Fruit fly (Drosophila melanogaster) whole organism, embryonic: ENCODE measurements around the gene Fic.

Experiments used
- Atf6 ChIP-seq: fragments of 200-800 bp; sonication (Bioruptor generic); IDR thresholded peaks from 2 replicates; pipeline ENCODE4 v1.3.6; 2022; ENCODE audit warnings: missing biosample characterization, missing genetic modification characterization
- B-H1 ChIP-seq: fragments of 200-800 bp; sonication (Bioruptor generic); IDR thresholded peaks from 3 replicates; pipeline ENCODE4 v1.3.6; 2022; ENCODE audit warnings: missing biosample characterization, missing genetic modification characterization
- CG10267 ChIP-seq: fragments of 200-800 bp; sonication (Bioruptor generic); optimal IDR thresholded peaks from 2 replicates; lab custom pipeline; 2018; ENCODE audit warnings: missing biosample characterization, mild to moderate bottlenecking, missing genetic modification characterization, moderate library complexity
- CG11247 ChIP-seq: fragments of 200-800 bp; sonication (Bioruptor generic); IDR thresholded peaks from 2 replicates; pipeline ENCODE4 v1.3.6; 2022; ENCODE audit warnings: missing biosample characterization, missing genetic modification characterization
- CG11695 ChIP-seq: fragments of 200-800 bp; sonication (Bioruptor generic); IDR thresholded peaks from 3 replicates; pipeline ENCODE4 v1.3.6; 2022; ENCODE audit warnings: missing biosample characterization, missing genetic modification characterization
- CG11723 ChIP-seq: fragments of 200-800 bp; sonication (Bioruptor generic); optimal IDR thresholded peaks from 2 replicates; lab custom pipeline; 2017; ENCODE audit warnings: missing biosample characterization, mild to moderate bottlenecking, missing genetic modification characterization
- CG12391 ChIP-seq: fragments of 200-800 bp; sonication (Bioruptor generic); optimal IDR thresholded peaks from 3 replicates; lab custom pipeline; 2018; ENCODE audit warnings: missing biosample characterization, mild to moderate bottlenecking, missing genetic modification characterization, moderate library complexity
- CG13775 ChIP-seq: fragments of 200-800 bp; sonication (Bioruptor generic); optimal IDR thresholded peaks from 3 replicates; lab custom pipeline; 2017; ENCODE audit warnings: missing biosample characterization, mild to moderate bottlenecking, missing genetic modification characterization
- CG15514 ChIP-seq: fragments of 200-800 bp; sonication (Bioruptor generic); optimal IDR thresholded peaks from 3 replicates; lab custom pipeline; 2017; ENCODE audit warnings: missing biosample characterization, missing genetic modification characterization, mild to moderate bottlenecking, moderate library complexity, missing genetic modification reagents
- CG1602 ChIP-seq: fragments of 200-800 bp; sonication (Bioruptor generic); optimal IDR thresholded peaks from 3 replicates; lab custom pipeline; 2016; ENCODE audit warnings: missing biosample characterization, missing genetic modification characterization
- CG17361 ChIP-seq: fragments of 200-800 bp; sonication (Bioruptor generic); IDR thresholded peaks from 3 replicates; pipeline ENCODE4 v1.3.6; 2022; ENCODE audit warnings: missing biosample characterization, missing genetic modification characterization
- CG17568 ChIP-seq: fragments of 200-800 bp; sonication (Bioruptor generic); optimal IDR thresholded peaks from 2 replicates; lab custom pipeline; 2018; ENCODE audit warnings: missing biosample characterization, mild to moderate bottlenecking, missing genetic modification characterization, moderate library complexity
- CG17829 ChIP-seq: fragments of 200-800 bp; optimal IDR thresholded peaks from 2 replicates; lab custom pipeline; 2019; ENCODE audit warnings: missing biosample characterization, mild to moderate bottlenecking, missing genetic modification characterization, moderate library complexity
- CG18011 ChIP-seq: fragments of 200-800 bp; sonication (Bioruptor generic); optimal IDR thresholded peaks from 2 replicates; lab custom pipeline; 2017; ENCODE audit warnings: missing biosample characterization, missing genetic modification characterization, mild to moderate bottlenecking, moderate library complexity, missing genotype
- CG1832 ChIP-seq: fragments of 200-800 bp; sonication (Bioruptor generic); optimal IDR thresholded peaks from 2 replicates; lab custom pipeline; 2017; ENCODE audit warnings: missing biosample characterization, mild to moderate bottlenecking, missing genetic modification characterization, inconsistent platforms
- CG2120 ChIP-seq: fragments of 200-800 bp; sonication (Bioruptor generic); optimal IDR thresholded peaks from 3 replicates; lab custom pipeline; 2016; ENCODE audit warnings: missing biosample characterization, missing genetic modification characterization
- CG32532 ChIP-seq: fragments of 200-800 bp; sonication (Bioruptor generic); IDR thresholded peaks from 2 replicates; pipeline ENCODE4 v1.3.6; 2022; ENCODE audit warnings: missing biosample characterization, missing genetic modification characterization
- CG3995 ChIP-seq: fragments of 200-800 bp; sonication (Bioruptor generic); optimal IDR thresholded peaks from 3 replicates; lab custom pipeline; 2016; ENCODE audit warnings: missing biosample characterization, missing genetic modification characterization
- CG4282 ChIP-seq: fragments of 200-800 bp; sonication (Bioruptor generic); optimal IDR thresholded peaks from 2 replicates; lab custom pipeline; 2016; ENCODE audit warnings: missing biosample characterization, missing genetic modification characterization
- CG7928 ChIP-seq: fragments of 200-800 bp; sonication (Bioruptor generic); optimal IDR thresholded peaks from 2 replicates; lab custom pipeline; 2017; ENCODE audit warnings: missing biosample characterization, mild to moderate bottlenecking, missing genetic modification characterization
- CoRest ChIP-seq: fragments of 200-800 bp; sonication (Bioruptor generic); optimal IDR thresholded peaks from 3 replicates; lab custom pipeline; 2018; ENCODE audit warnings: missing biosample characterization, mild to moderate bottlenecking, missing genetic modification characterization, moderate library complexity
- CrebB ChIP-seq: fragments of 200-800 bp; sonication (Bioruptor generic); optimal IDR thresholded peaks from 3 replicates; lab custom pipeline; 2018; ENCODE audit warnings: missing biosample characterization, mild to moderate bottlenecking, missing genetic modification characterization
- Dip3 ChIP-seq: fragments of 200-800 bp; sonication (Bioruptor generic); optimal IDR thresholded peaks from 3 replicates; lab custom pipeline; 2016; ENCODE audit warnings: missing biosample characterization, missing genetic modification characterization
- E2f2 ChIP-seq: fragments of 200-800 bp; sonication (Bioruptor generic); IDR thresholded peaks from 2 replicates; pipeline ENCODE4 v1.3.6; 2022; ENCODE audit warnings: missing biosample characterization, missing genetic modification characterization
- Hey ChIP-seq: fragments of 200-800 bp; sonication (Bioruptor generic); optimal IDR thresholded peaks from 3 replicates; lab custom pipeline; 2018; ENCODE audit warnings: missing biosample characterization, mild to moderate bottlenecking, missing genetic modification characterization
- Max ChIP-seq: fragments of 200-800 bp; sonication (Bioruptor generic); optimal IDR thresholded peaks from 2 replicates; lab custom pipeline; 2016; ENCODE audit warnings: missing biosample characterization, mild to moderate bottlenecking, missing genetic modification characterization
- Neu2 ChIP-seq: fragments of 200-800 bp; sonication (Bioruptor generic); optimal IDR thresholded peaks from 3 replicates; lab custom pipeline; 2016; ENCODE audit warnings: missing biosample characterization, missing genetic modification characterization, borderline replicate concordance
- Nf-YC ChIP-seq: fragments of 200-800 bp; optimal IDR thresholded peaks from 3 replicates; lab custom pipeline; 2019; ENCODE audit warnings: missing biosample characterization, mild to moderate bottlenecking, missing genetic modification characterization, moderate library complexity
- Pdp1 ChIP-seq, 2 experiments: fragments of 200-800 bp; sonication (Bioruptor generic); optimal IDR thresholded peaks; 3 replicates each; lab custom pipeline; 2016; ENCODE audit warnings: missing biosample characterization in 2 of 2, missing genetic modification characterization in 2 of 2, mild to moderate bottlenecking in 1 of 2, moderate library complexity in 1 of 2
- Six4 ChIP-seq: fragments of 200-800 bp; sonication (Bioruptor generic); optimal IDR thresholded peaks from 2 replicates; lab custom pipeline; 2016; ENCODE audit warnings: missing biosample characterization, missing genetic modification characterization
- YL-1 ChIP-seq: fragments of 200-800 bp; sonication (Bioruptor generic); optimal IDR thresholded peaks from 3 replicates; lab custom pipeline; 2017; ENCODE audit warnings: missing biosample characterization, mild to moderate bottlenecking, missing genetic modification characterization
- bcd ChIP-seq: fragments of 200-800 bp; sonication (Bioruptor generic); optimal IDR thresholded peaks from 2 replicates; lab custom pipeline; 2017; ENCODE audit warnings: missing biosample characterization, mild to moderate bottlenecking, missing genetic modification characterization
- bigmax ChIP-seq: fragments of 200-800 bp; sonication (Bioruptor generic); optimal IDR thresholded peaks from 2 replicates; lab custom pipeline; 2018; ENCODE audit warnings: missing biosample characterization, mild to moderate bottlenecking, missing genetic modification characterization
- cato ChIP-seq: fragments of 200-800 bp; sonication (Bioruptor generic); optimal IDR thresholded peaks from 2 replicates; lab custom pipeline; 2016; ENCODE audit warnings: missing biosample characterization, missing genetic modification characterization, borderline replicate concordance
- cg ChIP-seq: fragments of 200-800 bp; sonication (Bioruptor generic); optimal IDR thresholded peaks from 3 replicates; lab custom pipeline; 2019; ENCODE audit warnings: missing biosample characterization, mild to moderate bottlenecking, missing genetic modification characterization, moderate library complexity
- chm ChIP-seq: fragments of 200-800 bp; sonication (Bioruptor generic); IDR thresholded peaks from 2 replicates; pipeline ENCODE4 v1.3.6; 2022; ENCODE audit warnings: missing biosample characterization, missing genetic modification characterization
- exex ChIP-seq: fragments of 200-800 bp; sonication (Bioruptor generic); optimal IDR thresholded peaks from 4 replicates; lab custom pipeline; 2018; ENCODE audit warnings: missing biosample characterization, mild to moderate bottlenecking, missing genetic modification characterization, moderate library complexity
- eyg ChIP-seq: fragments of 200-800 bp; sonication (Bioruptor generic); optimal IDR thresholded peaks from 3 replicates; lab custom pipeline; 2016; ENCODE audit warnings: missing biosample characterization, missing genetic modification characterization
- gt ChIP-seq: fragments of 200-800 bp; sonication (Bioruptor generic); IDR thresholded peaks from 2 replicates; pipeline ENCODE4 v1.3.6; 2022; ENCODE audit warnings: missing biosample characterization, missing genetic modification characterization
- hbn ChIP-seq: fragments of 200-800 bp; sonication (Bioruptor generic); IDR thresholded peaks from 2 replicates; pipeline ENCODE4 v1.3.6; 2022; ENCODE audit warnings: missing biosample characterization, missing genetic modification characterization; ENCODE audit not compliant: partially characterized antibody
- mirr ChIP-seq: fragments of 200-800 bp; sonication (Bioruptor generic); optimal IDR thresholded peaks from 3 replicates; lab custom pipeline; 2018; ENCODE audit warnings: missing biosample characterization, mild to moderate bottlenecking, missing genetic modification characterization
- nerfin-1 ChIP-seq: fragments of 200-800 bp; sonication (Bioruptor generic); optimal IDR thresholded peaks from 3 replicates; lab custom pipeline; 2019; ENCODE audit warnings: missing biosample characterization, mild to moderate bottlenecking, missing genetic modification characterization, moderate library complexity
- nmo ChIP-seq: fragments of 200-800 bp; sonication (Bioruptor generic); optimal IDR thresholded peaks from 2 replicates; lab custom pipeline; 2018; ENCODE audit warnings: missing biosample characterization, mild to moderate bottlenecking, missing genetic modification characterization, moderate library complexity
- onecut ChIP-seq: fragments of 200-800 bp; sonication (Bioruptor generic); IDR thresholded peaks from 2 replicates; pipeline ENCODE4 v1.3.6; 2022; ENCODE audit warnings: missing biosample characterization, missing genetic modification characterization
- otp ChIP-seq: fragments of 200-800 bp; sonication (Bioruptor generic); IDR thresholded peaks from 3 replicates; pipeline ENCODE4, ENCODE4 v1.3.6; 2022; ENCODE audit warnings: missing biosample characterization, missing genetic modification characterization
- sd ChIP-seq: fragments of 200-800 bp; sonication (Bioruptor generic); optimal IDR thresholded peaks from 3 replicates; lab custom pipeline; 2018; ENCODE audit warnings: missing biosample characterization, mild to moderate bottlenecking, missing genetic modification characterization, moderate library complexity
- sisA ChIP-seq: fragments of 200-800 bp; sonication (Bioruptor generic); IDR thresholded peaks from 2 replicates; pipeline ENCODE4 v1.3.6; 2022; ENCODE audit warnings: missing biosample characterization, missing genetic modification characterization
- sob ChIP-seq: fragments of 200-800 bp; sonication (Bioruptor generic); IDR thresholded peaks from 2 replicates; pipeline ENCODE4 v1.3.6; 2022; ENCODE audit warnings: missing biosample characterization, missing genetic modification characterization
- sr ChIP-seq: fragments of 200-800 bp; sonication (Bioruptor generic); IDR thresholded peaks from 3 replicates; pipeline ENCODE4 v1.3.6; 2022; ENCODE audit warnings: missing biosample characterization, missing genetic modification characterization
- stwl ChIP-seq: fragments of 200-800 bp; sonication (Bioruptor generic); optimal IDR thresholded peaks from 3 replicates; lab custom pipeline; 2018; ENCODE audit warnings: missing biosample characterization, mild to moderate bottlenecking, missing genetic modification characterization, moderate library complexity
- trh ChIP-seq: fragments of 200-800 bp; sonication (Bioruptor generic); optimal IDR thresholded peaks from 2 replicates; lab custom pipeline; 2016; ENCODE audit warnings: missing biosample characterization, missing genetic modification characterization
- usp ChIP-seq: fragments of >200 bp; optimal IDR thresholded peaks from 2 replicates; lab custom pipeline; 2017; ENCODE audit warnings: missing biosample characterization, missing genetic modification characterization

Fic gene

DNA sequence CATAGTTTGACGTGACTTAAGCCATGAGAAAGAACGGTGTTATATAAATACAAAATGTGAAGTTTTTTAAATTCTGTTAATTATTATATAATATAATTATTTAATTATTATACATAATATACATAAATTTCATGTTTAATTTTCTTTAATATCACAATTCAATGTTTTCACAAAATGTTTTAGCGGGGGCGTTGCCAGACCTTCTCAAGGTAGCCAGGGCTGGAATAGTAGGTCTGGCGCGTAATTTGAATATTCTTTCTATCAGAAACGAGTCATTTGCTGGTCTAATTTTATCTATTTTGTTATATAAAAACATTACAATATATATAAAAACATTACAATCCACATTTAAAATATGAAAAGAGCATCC is 24.2 kb downstream of the Fic start, which contains the start of gene Acox3 (continued):
- TF ChIP-seq cato (GFP tag; lab: Kevin White, UChicago) (no peak), onecut (GFP tag; lab: Robert Waterston, UW) (no peak), CG17829 (tag; lab: Kevin White, UChicago) (peak; percentile 27), CrebB (tag; lab: Kevin White, UChicago) (no peak), CG15514 (GFP tag; lab: Kevin White, UChicago) (peak; percentile 33), CG1602 (GFP tag; lab: Kevin White, UChicago) (no peak), CG13775 (no peak), bigmax (GFP tag; lab: Kevin White, UChicago) (no peak), mirr (GFP tag; lab: Kevin White, UChicago) (no peak), CG11723 (GFP tag; lab: Kevin White, UChicago) (no peak), sd (no peak), sr (GFP tag; lab: Robert Waterston, UW) (no peak), bcd (GFP tag; lab: Kevin White, UChicago) (no peak), stwl (peak; percentile 62), CG4282 (GFP tag; lab: Kevin White, UChicago) (no peak), CG1832 (no peak), Max (no peak), CG17568 (GFP tag; lab: Kevin White, UChicago) (no peak), sob (GFP tag; lab: Robert Waterston, UW) (no peak), CoRest (tag; lab: Kevin White, UChicago) (peak; percentile 18), Six4 (GFP tag; lab: Kevin White, UChicago) (no peak), CG2120 (GFP tag; lab: Kevin White, UChicago) (no peak), CG12391 (tag; lab: Kevin White, UChicago) (peak; percentile 51), nerfin-1 (tag; lab: Kevin White, UChicago) (no peak), cg (GFP tag; lab: Kevin White, UChicago) (no peak), CG3995 (GFP tag; lab: Kevin White, UChicago) (peak; percentile 35), eyg (GFP tag; lab: Kevin White, UChicago) (no peak), otp (GFP tag; lab: Robert Waterston, UW) (no peak), Dip3 (GFP tag; lab: Kevin White, UChicago) (no peak), chm (GFP tag; lab: Robert Waterston, UW) (no peak), usp (no peak), Nf-YC (tag; lab: Kevin White, UChicago) (peak; percentile 15), CG32532 (GFP tag; lab: Robert Waterston, UW) (no peak), exex (peak; percentile 41), E2f2 (GFP tag; lab: Robert Waterston, UW) (peak; percentile 96), B-H1 (GFP tag; lab: Robert Waterston, UW) (no peak), Pdp1 (GFP tag; optimal IDR thresholded peaks at IDR 0.05; lab: Kevin White, UChicago) (peak in 1 of 2 experiments; percentile 81), CG18011 (GFP tag; lab: Kevin White, UChicago) (no peak), Hey (tag; lab: Kevin White, UChicago) (no peak), CG10267 (tag; lab: Kevin White, UChicago) (peak; percentile 39), Atf6 (GFP tag; lab: Robert Waterston, UW) (no peak), trh (GFP tag; lab: Kevin White, UChicago) (no peak), hbn (GFP tag; lab: Robert Waterston, UW) (no peak), nmo (GFP tag; lab: Kevin White, UChicago) (no peak), YL-1 (GFP tag; lab: Kevin White, UChicago) (peak; percentile 43), CG11695 (GFP tag; lab: Robert Waterston, UW) (no peak), CG11247 (GFP tag; lab: Robert Waterston, UW) (no peak), CG7928 (GFP tag; lab: Kevin White, UChicago) (peak; percentile 94), Neu2 (GFP tag; lab: Kevin White, UChicago) (no peak), gt (GFP tag; lab: Robert Waterston, UW) (no peak), sisA (GFP tag; lab: Robert Waterston, UW) (no peak), CG17361 (GFP tag; lab: Robert Waterston, UW) (0 out of 3 replicates have a peak, but pooled peaks have one; percentile 24)
